Worm (Caenorhabditis elegans): Measurements from ENCODE around the gene pigb-1.

Gene pigb-1

DNA sequence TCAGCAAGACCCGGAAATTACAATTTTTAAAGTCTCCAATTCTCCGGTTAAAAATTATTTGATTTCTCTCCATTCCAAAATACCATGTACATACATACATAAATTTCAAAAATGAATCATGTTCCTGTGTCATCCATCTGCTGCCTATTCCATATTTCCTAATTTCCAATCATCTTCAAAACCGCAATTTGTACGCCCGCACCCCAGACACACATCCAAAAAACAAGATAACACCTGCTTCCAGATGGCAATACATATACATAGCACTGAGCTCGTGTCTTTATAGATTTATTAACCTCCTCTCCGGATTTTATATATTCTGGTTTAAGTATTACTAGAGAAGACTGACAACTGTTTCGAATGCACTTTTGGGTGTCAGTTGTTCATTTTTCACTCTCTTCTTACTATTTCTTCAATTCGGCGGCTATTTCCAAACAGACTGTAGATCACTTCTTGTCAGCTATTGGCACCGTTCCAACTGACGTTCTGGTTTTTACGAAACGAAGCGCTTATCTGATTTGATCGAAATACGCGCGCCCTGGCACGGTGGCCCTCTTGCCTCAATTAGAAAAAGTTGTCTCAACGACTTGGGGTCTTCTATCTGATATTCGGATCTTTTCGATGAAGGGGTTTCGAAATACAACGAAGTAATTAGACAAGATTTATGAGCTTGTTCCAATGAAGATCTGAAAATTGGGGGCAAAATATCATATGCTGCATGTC, 11.0 kb downstream of the pigb-1 start:
- TF ChIP-seq elt-1 (tag; optimal IDR thresholded peaks at IDR 0.05) (peak; percentile 16), ceh-16 (tag; optimal IDR thresholded peaks at IDR 0.05) (peak; percentile 90), peb-1 (tag; optimal IDR thresholded peaks at IDR 0.05) (no peak)

DNA sequence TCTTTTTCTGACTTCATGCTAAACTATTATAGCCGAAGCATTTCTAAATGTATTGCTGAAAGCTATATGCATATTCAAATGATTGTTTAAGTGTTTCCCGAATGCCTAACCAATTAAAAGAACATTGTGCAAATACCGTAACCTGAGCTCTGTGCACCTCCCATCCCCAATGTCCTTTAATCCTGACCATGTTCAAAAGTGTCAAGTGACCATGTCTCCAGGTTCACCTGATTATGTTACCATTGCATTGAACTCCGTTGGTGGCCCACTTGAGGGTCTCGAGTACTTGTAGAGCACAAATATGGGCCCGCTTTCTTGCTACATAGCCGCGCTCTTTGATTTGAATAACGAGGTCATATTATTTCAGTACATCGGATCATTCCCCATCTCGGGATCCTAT, 17.6 kb downstream of the pigb-1 start:
- no peak for TF ChIP-seq unc-55 (GFP tag; optimal IDR thresholded peaks at IDR 0.05)
- TF ChIP-seq sem-4 (tag; optimal IDR thresholded peaks at IDR 0.05): no peak
- TF ChIP-seq ceh-82 (tag; optimal IDR thresholded peaks at IDR 0.05): no peak
- TF ChIP-seq mbf-1 (tag; optimal IDR thresholded peaks at IDR 0.05): no peak
- no peak for TF ChIP-seq mdl-1 (tag; optimal IDR thresholded peaks at IDR 0.05)
- no peak for TF ChIP-seq egl-27 (tag; optimal IDR thresholded peaks at IDR 0.05)
- no peak for TF ChIP-seq unc-39 (tag; optimal IDR thresholded peaks at IDR 0.05)
- TF ChIP-seq blmp-1 (tag; optimal IDR thresholded peaks at IDR 0.05; ENCODE audit: insufficient read depth): no peak
- no peak for TF ChIP-seq ZK546.5 (tag; optimal IDR thresholded peaks at IDR 0.05)
- no peak for TF ChIP-seq unc-62 (GFP tag; optimal IDR thresholded peaks at IDR 0.05)
- TF ChIP-seq ztf-1 (GFP tag; conservative IDR thresholded peaks at IDR 0.05): no peak
- no peak for TF ChIP-seq nhr-10 (tag; optimal IDR thresholded peaks at IDR 0.05)
- TF ChIP-seq C34F6.9 (tag; optimal IDR thresholded peaks at IDR 0.05): no peak

DNA sequence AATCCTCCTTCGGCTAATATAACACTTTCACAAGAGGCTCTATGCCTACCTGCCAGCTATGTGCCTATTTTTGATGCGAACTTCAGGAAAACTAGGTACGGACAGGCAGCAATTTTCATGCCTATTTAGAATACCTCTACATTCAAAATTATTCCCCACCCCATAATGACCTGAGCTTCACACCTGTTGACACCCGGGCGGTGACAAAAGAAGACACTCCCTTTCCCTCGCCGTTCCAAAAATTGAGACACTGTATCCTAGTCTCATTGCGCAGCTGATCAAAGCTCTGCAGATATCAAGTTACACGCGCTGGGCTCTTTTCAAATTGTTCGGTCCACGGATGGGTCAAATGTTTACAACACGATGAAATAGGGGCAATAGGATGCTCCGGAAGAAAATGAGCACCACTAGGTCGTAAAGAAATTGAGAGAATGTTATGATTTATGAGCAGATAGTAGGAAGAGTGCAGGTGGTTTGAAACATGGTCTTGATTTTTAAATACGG, 18.4 kb downstream of the pigb-1 start:
- no peak for TF ChIP-seq F13H6.1 (tag; optimal IDR thresholded peaks at IDR 0.05)
- TF ChIP-seq ztf-11 (tag; optimal IDR thresholded peaks at IDR 0.05): no peak
- TF ChIP-seq mbf-1 (tag; optimal IDR thresholded peaks at IDR 0.05): no peak
- TF ChIP-seq aly-2 (tag; optimal IDR thresholded peaks at IDR 0.05): no peak
- TF ChIP-seq Y55F3AM.14 (GFP tag; optimal IDR thresholded peaks at IDR 0.05): no peak
- no peak for TF ChIP-seq egl-27 (tag; optimal IDR thresholded peaks at IDR 0.05)

DNA sequence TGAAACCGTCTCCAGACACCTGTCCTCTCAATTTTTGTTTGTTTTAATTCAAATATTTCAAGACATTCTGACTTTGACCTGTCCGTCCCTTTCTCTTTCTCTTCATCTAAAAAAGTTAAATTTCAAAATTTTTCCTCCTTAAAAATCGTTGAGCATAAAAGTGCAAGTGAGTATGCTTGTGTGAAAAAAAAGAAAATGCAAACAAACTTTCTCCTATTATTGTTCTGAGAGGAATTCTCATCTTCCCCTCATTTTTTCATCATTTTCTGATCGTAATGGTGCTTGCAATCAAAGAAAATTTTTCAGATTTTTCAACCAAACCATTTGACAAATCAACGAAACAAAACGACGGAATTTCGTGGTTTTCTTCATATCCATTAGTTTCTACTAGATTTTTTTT, 24.0 kb downstream of the pigb-1 start, which contains the start of gene shc-2:
TSS of gene shc-2 (plus strand) at position 301 of the 400 bp plus-strand sequence.
- TF ChIP-seq elt-3 (tag; optimal IDR thresholded peaks at IDR 0.05): no peak
- TF ChIP-seq blmp-1 (tag; optimal IDR thresholded peaks at IDR 0.05; ENCODE audit: insufficient read depth): no peak
- no peak for TF ChIP-seq mab-5 (tag; optimal IDR thresholded peaks at IDR 0.05)
- TF ChIP-seq nhr-12 (tag; optimal IDR thresholded peaks at IDR 0.05): no peak
- TF ChIP-seq nhr-11 (tag; optimal IDR thresholded peaks at IDR 0.05): no peak
- TF ChIP-seq elt-1 (tag; optimal IDR thresholded peaks at IDR 0.05): no peak
- TF ChIP-seq fos-1 (tag; optimal IDR thresholded peaks at IDR 0.05): no peak
- no peak for TF ChIP-seq nhr-23 (tag; optimal IDR thresholded peaks at IDR 0.05)
- TF ChIP-seq ceh-16 (tag; optimal IDR thresholded peaks at IDR 0.05): no peak
- no peak for TF ChIP-seq mbf-1 (tag; optimal IDR thresholded peaks at IDR 0.05)
- TF ChIP-seq sem-4 (tag; optimal IDR thresholded peaks at IDR 0.05): no peak
- TF ChIP-seq sma-3 (GFP tag; optimal IDR thresholded peaks at IDR 0.05): no peak
- no peak for TF ChIP-seq snpc-4 (tag; optimal IDR thresholded peaks at IDR 0.05)
- TF ChIP-seq ztf-1 (GFP tag; conservative IDR thresholded peaks at IDR 0.05): no peak
- no peak for TF ChIP-seq sma-9 (GFP tag; optimal IDR thresholded peaks at IDR 0.05)
- no peak for TF ChIP-seq sma-9 (tag; optimal IDR thresholded peaks at IDR 0.05)
- no peak for TF ChIP-seq gmeb-1 (tag; optimal IDR thresholded peaks at IDR 0.05)
- no peak for TF ChIP-seq ceh-82 (tag; optimal IDR thresholded peaks at IDR 0.05)

DNA sequence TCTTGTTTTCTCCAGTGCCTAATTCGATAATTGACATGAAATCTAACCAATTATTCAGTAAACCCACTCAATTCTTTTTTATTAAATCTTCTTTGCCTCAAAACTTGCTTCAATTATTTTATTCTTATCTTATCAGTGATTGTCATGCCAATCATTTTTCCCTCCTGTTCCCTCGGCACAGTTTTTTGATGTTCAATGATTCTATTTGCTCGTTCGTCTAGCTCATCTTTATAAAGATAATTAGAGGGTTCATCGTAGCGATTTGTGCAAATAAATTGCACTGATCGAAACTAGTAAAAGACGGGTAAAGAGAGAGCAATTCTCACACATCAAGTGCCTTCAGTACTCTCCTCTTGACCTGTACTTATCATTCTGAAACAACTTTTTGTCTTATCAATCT, 25.2 kb downstream of the pigb-1 start:
- peak; percentile 26 for TF ChIP-seq fos-1 (tag; optimal IDR thresholded peaks at IDR 0.05)
- TF ChIP-seq skn-1 (tag; optimal IDR thresholded peaks at IDR 0.05): no peak

DNA sequence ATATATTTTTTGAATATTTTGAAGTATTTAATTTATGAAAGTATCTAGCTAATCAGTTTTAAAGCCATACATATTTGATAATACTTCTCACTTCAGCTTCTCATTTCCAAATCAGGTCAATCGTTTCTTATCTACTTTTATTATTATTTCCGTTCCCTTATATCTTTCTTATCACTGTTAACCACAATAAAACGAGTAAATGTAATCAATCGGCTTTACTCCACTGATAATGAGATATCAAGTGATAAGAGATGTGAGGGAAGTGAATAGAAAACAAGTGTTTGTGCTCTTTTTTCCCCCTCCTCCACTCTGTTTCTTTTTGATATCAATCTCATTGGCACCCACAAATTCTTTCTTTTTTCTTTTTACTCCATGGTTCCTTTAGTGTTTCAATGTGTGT, 26.3 kb downstream of the pigb-1 start:
- TF ChIP-seq sma-9 (GFP tag; optimal IDR thresholded peaks at IDR 0.05): no peak
- TF ChIP-seq sma-9 (tag; optimal IDR thresholded peaks at IDR 0.05): no peak
- no peak for TF ChIP-seq fos-1 (tag; optimal IDR thresholded peaks at IDR 0.05)
- no peak for TF ChIP-seq egl-27 (tag; optimal IDR thresholded peaks at IDR 0.05)
- no peak for TF ChIP-seq snpc-4 (tag; optimal IDR thresholded peaks at IDR 0.05)
- TF ChIP-seq ztf-1 (GFP tag; conservative IDR thresholded peaks at IDR 0.05): no peak
- no peak for TF ChIP-seq nhr-23 (tag; optimal IDR thresholded peaks at IDR 0.05)
- TF ChIP-seq mab-5 (tag; optimal IDR thresholded peaks at IDR 0.05): no peak
- no peak for TF ChIP-seq aly-2 (tag; optimal IDR thresholded peaks at IDR 0.05)

Data from whole organism, L2 larva.